Fruit fly (Drosophila melanogaster) whole organism, embryonic: ENCODE results near the gene Oatp30B.

Source experiments
- ATbp ChIP-seq: fragments of 200-800 bp; sonication (Bioruptor generic); optimal IDR thresholded peaks from 2 replicates; lab custom pipeline; 2017; ENCODE audit warnings: missing biosample characterization, mild to moderate bottlenecking, missing genetic modification characterization, missing genetic modification reagents
- Awh ChIP-seq: fragments of 200-800 bp; sonication (Bioruptor generic); IDR thresholded peaks from 2 replicates; pipeline ENCODE4, ENCODE4 v1.3.6; 2022; ENCODE audit warnings: missing biosample characterization, missing genetic modification characterization
- CG10147 ChIP-seq: fragments of 200-800 bp; sonication (Bioruptor generic); optimal IDR thresholded peaks from 2 replicates; lab custom pipeline; 2019; ENCODE audit warnings: missing biosample characterization, mild to moderate bottlenecking, missing genetic modification characterization, moderate library complexity
- CG10431 ChIP-seq: fragments of 200-800 bp; sonication (Bioruptor generic); optimal IDR thresholded peaks from 3 replicates; lab custom pipeline; 2018; ENCODE audit warnings: missing biosample characterization, mild to moderate bottlenecking, missing genetic modification characterization
- CG12299 ChIP-seq: fragments of 200-800 bp; sonication (Bioruptor generic); optimal IDR thresholded peaks from 2 replicates; lab custom pipeline; 2018; ENCODE audit warnings: missing biosample characterization, mild to moderate bottlenecking, missing genetic modification characterization
- CG12942 ChIP-seq: fragments of 200-800 bp; sonication (Bioruptor generic); optimal IDR thresholded peaks from 3 replicates; lab custom pipeline; 2016; ENCODE audit warnings: missing biosample characterization, missing genetic modification characterization
- CG14965 ChIP-seq: fragments of 200-800 bp; sonication (Bioruptor generic); optimal IDR thresholded peaks from 2 replicates; lab custom pipeline; 2016; ENCODE audit warnings: missing biosample characterization, missing genetic modification characterization, borderline replicate concordance
- CG15073 ChIP-seq: fragments of 200-800 bp; sonication (Bioruptor generic); optimal IDR thresholded peaks from 2 replicates; lab custom pipeline; 2016; ENCODE audit warnings: missing biosample characterization, missing genetic modification characterization
- CG1602 ChIP-seq: fragments of 200-800 bp; sonication (Bioruptor generic); optimal IDR thresholded peaks from 3 replicates; lab custom pipeline; 2016; ENCODE audit warnings: missing biosample characterization, missing genetic modification characterization
- CG1647 ChIP-seq: fragments of 200-800 bp; sonication (Bioruptor generic); optimal IDR thresholded peaks from 3 replicates; lab custom pipeline; 2016; ENCODE audit warnings: missing biosample characterization, missing genetic modification characterization
- CG17385 ChIP-seq: fragments of 200-800 bp; sonication (Bioruptor generic); optimal IDR thresholded peaks from 3 replicates; lab custom pipeline; 2018; ENCODE audit warnings: missing biosample characterization, mild to moderate bottlenecking, missing genetic modification characterization
- CG17612 ChIP-seq: fragments of 200-800 bp; sonication (Bioruptor generic); IDR thresholded peaks from 2 replicates; pipeline ENCODE4 v1.3.6; 2022; ENCODE audit warnings: missing biosample characterization, missing genetic modification characterization
- CG18262 ChIP-seq: fragments of 200-800 bp; optimal IDR thresholded peaks from 3 replicates; lab custom pipeline; 2019; ENCODE audit warnings: missing biosample characterization, mild to moderate bottlenecking, missing genetic modification characterization, moderate library complexity
- CG18599 ChIP-seq: fragments of 200-800 bp; sonication (Bioruptor generic); optimal IDR thresholded peaks from 3 replicates; lab custom pipeline; 2017; ENCODE audit warnings: missing biosample characterization, missing genetic modification characterization, mild to moderate bottlenecking, moderate library complexity, missing genetic modification reagents
- CG18764 ChIP-seq: fragments of 200-800 bp; sonication (Bioruptor generic); optimal IDR thresholded peaks from 3 replicates; lab custom pipeline; 2016; ENCODE audit warnings: missing biosample characterization, missing genetic modification characterization
- CG2712 ChIP-seq: fragments of 200-800 bp; optimal IDR thresholded peaks from 3 replicates; lab custom pipeline; 2019; ENCODE audit warnings: missing biosample characterization, mild to moderate bottlenecking, missing genetic modification characterization, moderate library complexity
- CG3838 ChIP-seq: fragments of 200-800 bp; sonication (Bioruptor generic); optimal IDR thresholded peaks from 3 replicates; lab custom pipeline; 2016; ENCODE audit warnings: missing biosample characterization, missing genetic modification characterization
- CG4360 ChIP-seq: fragments of 200-800 bp; sonication (Bioruptor generic); IDR thresholded peaks from 2 replicates; pipeline ENCODE4 v1.3.6; 2022; ENCODE audit warnings: missing biosample characterization, missing genetic modification characterization
- CG6175 ChIP-seq: fragments of 200-800 bp; sonication (Bioruptor generic); IDR thresholded peaks from 3 replicates; pipeline ENCODE4 v1.3.6; 2022; ENCODE audit warnings: missing biosample characterization, missing genetic modification characterization
- CG7556 ChIP-seq: fragments of 200-800 bp; sonication (Bioruptor generic); optimal IDR thresholded peaks from 2 replicates; lab custom pipeline; 2017; ENCODE audit warnings: missing biosample characterization, mild to moderate bottlenecking, missing genetic modification characterization
- CG7839 ChIP-seq: fragments of 200-800 bp; sonication (Bioruptor generic); optimal IDR thresholded peaks from 3 replicates; lab custom pipeline; 2018; ENCODE audit warnings: missing biosample characterization, mild to moderate bottlenecking, missing genetic modification characterization, moderate library complexity
- CG9817 ChIP-seq: fragments of 200-800 bp; sonication (Bioruptor generic); optimal IDR thresholded peaks from 2 replicates; lab custom pipeline; 2018; ENCODE audit warnings: missing biosample characterization, mild to moderate bottlenecking, missing genetic modification characterization, moderate library complexity
- CHES-1-like ChIP-seq: fragments of 200-800 bp; sonication (Bioruptor generic); optimal IDR thresholded peaks from 2 replicates; lab custom pipeline; 2016; ENCODE audit warnings: missing biosample characterization, missing genetic modification characterization
- Drgx ChIP-seq: fragments of 200-800 bp; sonication (Bioruptor generic); IDR thresholded peaks from 2 replicates; pipeline ENCODE4 v1.3.6; 2022; ENCODE audit warnings: missing biosample characterization, missing genetic modification characterization
- GATAe ChIP-seq: fragments of 200-800 bp; sonication (Bioruptor generic); conservative IDR thresholded peaks from 2 replicates; pipeline ENCODE4 v1.3.6; 2022; ENCODE audit warnings: missing biosample characterization, missing genetic modification characterization
- Hey ChIP-seq: fragments of 200-800 bp; sonication (Bioruptor generic); optimal IDR thresholded peaks from 3 replicates; lab custom pipeline; 2018; ENCODE audit warnings: missing biosample characterization, mild to moderate bottlenecking, missing genetic modification characterization
- NC2β ChIP-seq: fragments of 200-800 bp; sonication (Bioruptor generic); optimal IDR thresholded peaks from 2 replicates; lab custom pipeline; 2016; ENCODE audit warnings: missing biosample characterization, missing genetic modification characterization
- NK7.1 ChIP-seq: fragments of 200-800 bp; sonication (Bioruptor generic); optimal IDR thresholded peaks from 3 replicates; lab custom pipeline; 2016; ENCODE audit warnings: missing biosample characterization, missing genetic modification characterization
- Nf-YB ChIP-seq: fragments of 200-800 bp; sonication (Bioruptor generic); optimal IDR thresholded peaks from 3 replicates; lab custom pipeline; 2019; ENCODE audit warnings: missing biosample characterization, mild to moderate bottlenecking, missing genetic modification characterization, moderate library complexity
- Side ChIP-seq: fragments of 200-800 bp; sonication (Bioruptor generic); optimal IDR thresholded peaks from 2 replicates; lab custom pipeline; 2016; ENCODE audit warnings: missing biosample characterization, missing genetic modification characterization
- Spps ChIP-seq: fragments of 200-800 bp; sonication (Bioruptor generic); optimal IDR thresholded peaks from 2 replicates; lab custom pipeline; 2018; ENCODE audit warnings: missing biosample characterization, mild to moderate bottlenecking, missing genetic modification characterization
- Ssrp ChIP-seq: fragments of 200-800 bp; sonication (Bioruptor generic); optimal IDR thresholded peaks from 2 replicates; lab custom pipeline; 2018; ENCODE audit warnings: missing biosample characterization, mild to moderate bottlenecking, missing genetic modification characterization, moderate library complexity
- Xrp1 ChIP-seq: fragments of 200-800 bp; sonication (Bioruptor generic); IDR thresholded peaks from 2 replicates; pipeline ENCODE4 v1.3.6; 2022; ENCODE audit warnings: missing biosample characterization, missing genetic modification characterization
- YL-1 ChIP-seq: fragments of 200-800 bp; sonication (Bioruptor generic); optimal IDR thresholded peaks from 3 replicates; lab custom pipeline; 2017; ENCODE audit warnings: missing biosample characterization, mild to moderate bottlenecking, missing genetic modification characterization
- ap ChIP-seq: fragments of 200-800 bp; sonication (Bioruptor generic); IDR thresholded peaks from 2 replicates; pipeline ENCODE4 v1.3.6; 2022; ENCODE audit warnings: missing biosample characterization, missing genetic modification characterization
- ato ChIP-seq: fragments of 200-800 bp; sonication (Bioruptor generic); IDR thresholded peaks from 2 replicates; pipeline ENCODE4 v1.3.6; 2022; ENCODE audit warnings: missing biosample characterization, missing genetic modification characterization; ENCODE audit not compliant: partially characterized antibody
- caup ChIP-seq: fragments of 200-800 bp; sonication (Bioruptor generic); optimal IDR thresholded peaks from 3 replicates; lab custom pipeline; 2017; ENCODE audit warnings: missing biosample characterization, mild to moderate bottlenecking, missing genetic modification characterization, moderate library complexity; ENCODE audit not compliant: severe bottlenecking
- ci ChIP-seq: fragments of 200-800 bp; sonication (Bioruptor generic); IDR thresholded peaks from 3 replicates; pipeline ENCODE4 v1.3.6; 2022; ENCODE audit warnings: missing biosample characterization, missing genetic modification characterization
- da ChIP-seq: fragments of 200-800 bp; sonication (Bioruptor generic); optimal IDR thresholded peaks from 2 replicates; lab custom pipeline; 2016; ENCODE audit warnings: missing biosample characterization, missing genetic modification characterization
- dan ChIP-seq: fragments of 200-800 bp; sonication (Bioruptor generic); IDR thresholded peaks from 2 replicates; pipeline ENCODE4 v1.3.6; 2022; ENCODE audit warnings: missing biosample characterization, missing genetic modification characterization
- dmrt99B ChIP-seq: fragments of 200-800 bp; sonication (Bioruptor generic); optimal IDR thresholded peaks from 2 replicates; lab custom pipeline; 2018; ENCODE audit warnings: missing biosample characterization, mild to moderate bottlenecking, missing genetic modification characterization, moderate library complexity
- exex ChIP-seq: fragments of 200-800 bp; sonication (Bioruptor generic); optimal IDR thresholded peaks from 4 replicates; lab custom pipeline; 2018; ENCODE audit warnings: missing biosample characterization, mild to moderate bottlenecking, missing genetic modification characterization, moderate library complexity
- lmd ChIP-seq: fragments of 200-800 bp; sonication (Bioruptor generic); IDR thresholded peaks from 2 replicates; pipeline ENCODE4 v1.3.6; 2022; ENCODE audit warnings: missing biosample characterization, missing genetic modification characterization
- mirr ChIP-seq: fragments of 200-800 bp; sonication (Bioruptor generic); optimal IDR thresholded peaks from 3 replicates; lab custom pipeline; 2018; ENCODE audit warnings: missing biosample characterization, mild to moderate bottlenecking, missing genetic modification characterization
- onecut ChIP-seq: fragments of 200-800 bp; sonication (Bioruptor generic); IDR thresholded peaks from 2 replicates; pipeline ENCODE4 v1.3.6; 2022; ENCODE audit warnings: missing biosample characterization, missing genetic modification characterization
- pan ChIP-seq, 4 experiments: fragments of >200 bp in 3 of 4; fragments of 200-800 bp in 1 of 4; sonication (Bioruptor generic) in 1 of 4; optimal IDR thresholded peaks in 3 of 4; IDR thresholded peaks in 1 of 4; 2 replicates each; pipeline versions ENCODE4 v1.3.6 to Lab custom; 2017 to 2022; ENCODE audit warnings: missing biosample characterization in 2 of 4, missing genetic modification characterization in 2 of 4, mixed read lengths in 1 of 4
- stwl ChIP-seq: fragments of 200-800 bp; sonication (Bioruptor generic); optimal IDR thresholded peaks from 3 replicates; lab custom pipeline; 2018; ENCODE audit warnings: missing biosample characterization, mild to moderate bottlenecking, missing genetic modification characterization, moderate library complexity
- zfh1 ChIP-seq: fragments of 200-800 bp; sonication (Bioruptor generic); IDR thresholded peaks from 3 replicates; pipeline ENCODE4 v1.3.6; 2022; ENCODE audit warnings: missing biosample characterization, missing genetic modification characterization

Gene Oatp30B

dm6 chr2L:9497285-9497660, 23.7 kb upstream of the Oatp30B start (continued):
- TF ChIP-seq ato (GFP tag; lab: Robert Waterston, UW), result no peak
- peak; percentile 34 for TF ChIP-seq Side
- TF ChIP-seq CG12299 (tag; lab: Kevin White, UChicago), result no peak
- no peak for TF ChIP-seq CG1602 (GFP tag; lab: Kevin White, UChicago)
- no peak for TF ChIP-seq CG10431 (GFP tag; lab: Kevin White, UChicago)
- TF ChIP-seq ATbp (GFP tag; lab: Kevin White, UChicago), result peak; percentile 42
- TF ChIP-seq exex (tag; lab: Kevin White, UChicago), result no peak
- TF ChIP-seq CG18764 (GFP tag; lab: Kevin White, UChicago), result no peak
- TF ChIP-seq CG3838 (GFP tag; lab: Kevin White, UChicago), result no peak
- TF ChIP-seq NK7.1 (GFP tag; lab: Kevin White, UChicago), result no peak
- no peak for TF ChIP-seq Nf-YB (GFP tag; lab: Kevin White, UChicago)
- 0 out of 2 replicates have a peak, but pooled peaks have one; percentile 42 for TF ChIP-seq Xrp1 (GFP tag; lab: Robert Waterston, UW)
- no peak for TF ChIP-seq CG15073
- no peak for TF ChIP-seq onecut (GFP tag; lab: Robert Waterston, UW)
- no peak for TF ChIP-seq ap (GFP tag; lab: Robert Waterston, UW)
- TF ChIP-seq da (GFP tag; lab: Kevin White, UChicago), result no peak
- TF ChIP-seq CG4360 (GFP tag; lab: Robert Waterston, UW), result peak; percentile 55; the same call in 1 of the 2 replicates
- no peak for TF ChIP-seq CG18599 (GFP tag; lab: Kevin White, UChicago)
- TF ChIP-seq CG2712 (tag; lab: Kevin White, UChicago), result no peak
- no peak for TF ChIP-seq pan (optimal IDR thresholded peaks at IDR 0.05; lab: Kevin White, UChicago)
- no peak for TF ChIP-seq pan (GFP tag; optimal IDR thresholded peaks at IDR 0.05 in 1 of 2, IDR thresholded peaks at IDR 0.05 in 1 of 2)
- peak; percentile 0 for TF ChIP-seq dmrt99B (tag; lab: Kevin White, UChicago)
- TF ChIP-seq GATAe (GFP tag; lab: Robert Waterston, UW), result no peak
- TF ChIP-seq CG6175 (GFP tag; lab: Robert Waterston, UW), result no peak

dm6 chr2L:9498185-9498984, 22.6 kb upstream of the Oatp30B start:
- TF ChIP-seq lmd (GFP tag; lab: Robert Waterston, UW) (peak; percentile 73), Ssrp (peak; percentile 61), ci (GFP tag; lab: Robert Waterston, UW) (peak; percentile 57; the same call in 2 of the 3 replicates), CG17385 (peak; percentile 22), CHES-1-like (GFP tag; lab: Kevin White, UChicago) (no peak), caup (GFP tag; lab: Kevin White, UChicago) (peak; percentile 64), CG1647 (peak; percentile 17), stwl (tag; lab: Kevin White, UChicago) (no peak), CG18262 (tag; lab: Kevin White, UChicago) (peak; percentile 73), CG14965 (GFP tag; lab: Kevin White, UChicago) (peak; percentile 20), CG17612 (0 out of 2 replicates have a peak, but pooled peaks have one; percentile 6), CG9817 (peak; percentile 17), Hey (tag; lab: Kevin White, UChicago) (peak; percentile 50), CG7839 (peak; percentile 82), zfh1 (GFP tag; lab: Robert Waterston, UW) (peak; percentile 69; the same call in 2 of the 3 replicates), Spps (tag; lab: Kevin White, UChicago) (peak; percentile 15), Drgx (GFP tag; lab: Robert Waterston, UW) (peak; percentile 43), CG7556 (GFP tag; lab: Kevin White, UChicago) (peak; percentile 31), CG12942 (GFP tag; lab: Kevin White, UChicago) (peak; percentile 27), CG10147 (GFP tag; lab: Kevin White, UChicago) (peak; percentile 44), dan (no peak), mirr (peak; percentile 83), YL-1 (GFP tag; lab: Kevin White, UChicago) (no peak), NC2β (GFP tag; lab: Kevin White, UChicago) (peak; percentile 8), Awh (GFP tag; lab: Robert Waterston, UW) (peak; percentile 69)
